Worm (Caenorhabditis elegans) whole organism, L3 larva: ENCODE data around the gene pmp-3.

ENCODE experiments used
- R02D3.7 ChIP-seq: fragments of 150-350 bp; optimal IDR thresholded peaks from 2 replicates; lab custom pipeline; 2014; ENCODE audit warnings: missing biosample characterization, missing genetic modification characterization
- ZK546.5 ChIP-seq: sonication (generic microtip); optimal IDR thresholded peaks from 2 replicates; lab custom pipeline; 2017; ENCODE audit warnings: missing biosample characterization, missing genetic modification characterization
- aly-2 ChIP-seq: fragments of 150-350 bp; optimal IDR thresholded peaks from 2 replicates; lab custom pipeline; 2014; ENCODE audit warnings: missing biosample characterization, missing genetic modification characterization
- ceh-9 ChIP-seq: sonication (generic microtip); optimal IDR thresholded peaks from 2 replicates; lab custom pipeline; 2018; ENCODE audit warnings: missing biosample characterization, missing genetic modification characterization
- daf-12 ChIP-seq: fragments of 150-350 bp; optimal IDR thresholded peaks from 2 replicates; lab custom pipeline; 2014; ENCODE audit warnings: missing biosample characterization, missing genetic modification reagents, missing genetic modification characterization
- egl-5 ChIP-seq: fragments of 150-350 bp; optimal IDR thresholded peaks from 2 replicates; lab custom pipeline; 2017; ENCODE audit warnings: missing biosample characterization, missing genetic modification reagents, missing genetic modification characterization, inconsistent platforms
- elt-1 ChIP-seq: fragments of 150-350 bp; optimal IDR thresholded peaks from 2 replicates; lab custom pipeline; 2014; ENCODE audit warnings: missing biosample characterization, missing genetic modification characterization
- elt-2 ChIP-seq: sonication (generic microtip); optimal IDR thresholded peaks from 2 replicates; lab custom pipeline; 2016; ENCODE audit warnings: missing genetic modification reagents, mild to moderate bottlenecking, missing genetic modification characterization, missing compliant biosample characterization
- eor-1 ChIP-seq, 2 experiments: fragments of 150-350 bp; optimal IDR thresholded peaks; 2 replicates each; lab custom pipeline; 2014 to 2018; ENCODE audit warnings: missing biosample characterization in 2 of 2, missing genetic modification characterization in 2 of 2
- fkh-10 ChIP-seq: sonication (generic microtip); optimal IDR thresholded peaks from 2 replicates; lab custom pipeline; 2017; ENCODE audit warnings: missing biosample characterization, missing genetic modification reagents, missing genetic modification characterization
- fos-1 ChIP-seq: fragments of 150-350 bp; optimal IDR thresholded peaks from 2 replicates; lab custom pipeline; 2014; ENCODE audit warnings: missing biosample characterization, missing genetic modification characterization
- jun-1 ChIP-seq: fragments of 150-350 bp; optimal IDR thresholded peaks from 2 replicates; lab custom pipeline; 2014; ENCODE audit warnings: missing biosample characterization, missing genetic modification reagents, missing genetic modification characterization
- lin-39 ChIP-seq: fragments of 150-350 bp; optimal IDR thresholded peaks from 2 replicates; lab custom pipeline; 2018; ENCODE audit warnings: missing biosample characterization, missing genetic modification reagents, missing genetic modification characterization
- nhr-11 ChIP-seq: fragments of 150-350 bp; optimal IDR thresholded peaks from 2 replicates; lab custom pipeline; 2014; ENCODE audit warnings: missing biosample characterization, missing genetic modification characterization
- nhr-23 ChIP-seq: fragments of 150-350 bp; optimal IDR thresholded peaks from 2 replicates; lab custom pipeline; 2014; ENCODE audit warnings: missing biosample characterization, missing genetic modification reagents, missing genetic modification characterization
- nhr-237 ChIP-seq: fragments of 150-350 bp; optimal IDR thresholded peaks from 2 replicates; lab custom pipeline; 2014; ENCODE audit warnings: missing biosample characterization, missing genetic modification characterization
- nhr-25 ChIP-seq: sonication (generic microtip); optimal IDR thresholded peaks from 2 replicates; lab custom pipeline; 2017; ENCODE audit warnings: missing biosample characterization, missing genetic modification characterization
- nhr-43 ChIP-seq: sonication (generic microtip); optimal IDR thresholded peaks from 2 replicates; lab custom pipeline; 2016; ENCODE audit warnings: mild to moderate bottlenecking, missing genetic modification characterization, missing compliant biosample characterization; ENCODE audit not compliant: poor library complexity, severe bottlenecking
- pha-4 ChIP-seq: fragments of 150-350 bp; optimal IDR thresholded peaks from 2 replicates; lab custom pipeline; 2014; ENCODE audit warnings: missing biosample characterization, missing genetic modification reagents, missing genetic modification characterization
- pqm-1 ChIP-seq: fragments of 150-350 bp; optimal IDR thresholded peaks from 2 replicates; lab custom pipeline; 2017; ENCODE audit warnings: missing biosample characterization, missing genetic modification characterization, inconsistent platforms
- tbx-2 ChIP-seq: sonication (generic microtip); optimal IDR thresholded peaks from 2 replicates; lab custom pipeline; 2016; ENCODE audit warnings: mild to moderate bottlenecking, missing genetic modification characterization, missing compliant biosample characterization
- unc-39 ChIP-seq: sonication (generic microtip); optimal IDR thresholded peaks from 4 replicates; lab custom pipeline; 2017; ENCODE audit warnings: missing biosample characterization, missing genetic modification characterization
- zag-1 ChIP-seq: fragments of 150-350 bp; optimal IDR thresholded peaks from 2 replicates; lab custom pipeline; 2014; ENCODE audit warnings: missing biosample characterization, missing genetic modification characterization

Gene pmp-3

DNA sequence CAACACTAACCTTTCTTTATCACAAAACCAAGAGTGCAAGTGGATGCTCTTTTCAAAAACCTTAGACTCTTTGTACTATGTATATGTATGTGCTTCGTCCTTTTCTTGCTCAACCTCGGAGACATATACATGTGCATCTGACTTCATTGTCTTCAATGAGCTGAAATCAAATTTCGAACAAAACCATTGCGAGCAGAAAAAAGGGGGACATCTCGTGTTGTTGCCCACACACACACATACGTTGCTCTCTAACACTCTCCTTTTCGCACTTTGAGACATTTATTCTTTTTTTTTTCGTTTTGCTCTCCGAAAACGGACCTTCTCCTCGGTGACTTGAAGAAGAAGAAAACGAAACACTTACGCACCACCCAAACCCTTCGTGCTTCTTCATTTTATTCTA lies 26.2 kb upstream of the pmp-3 start:
- TF ChIP-seq nhr-43 (tag; lab: Kevin White, UChicago), result no peak
- no peak for TF ChIP-seq lin-39 (tag; lab: Kevin White, UChicago)
- peak; percentile 26 for TF ChIP-seq fkh-10 (GFP tag; lab: Kevin White, UChicago)

DNA sequence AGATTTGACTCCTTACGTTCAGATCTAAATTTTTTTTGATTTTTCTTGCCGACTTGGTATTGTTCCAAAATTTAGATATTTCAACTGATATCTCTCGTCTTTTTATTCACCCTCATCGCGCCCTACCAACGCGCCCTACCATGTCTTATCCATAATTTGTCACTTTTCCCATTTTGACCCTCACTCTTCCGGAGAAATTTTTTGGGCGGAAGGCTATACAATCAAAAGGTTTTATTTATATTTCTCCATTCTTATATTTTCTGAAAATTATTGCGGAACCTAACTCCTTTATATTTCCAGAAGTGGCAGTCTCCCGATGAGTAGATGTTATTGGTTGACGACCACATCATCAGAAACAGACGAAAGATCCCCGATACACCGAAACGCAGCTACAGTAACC lies 25.7 kb upstream of the pmp-3 start, which contains the start of gene hot-1:
Gene hot-1 (plus strand): TSS at position 301 of the 400 bp plus-strand sequence.
- TF ChIP-seq R02D3.7 (tag; lab: Kevin White, UChicago), result no peak
- TF ChIP-seq elt-1 (tag; lab: Kevin White, UChicago), result no peak
- no peak for TF ChIP-seq tbx-2 (tag; lab: Kevin White, UChicago)
- TF ChIP-seq, all 47 proteins: peak for 0

DNA sequence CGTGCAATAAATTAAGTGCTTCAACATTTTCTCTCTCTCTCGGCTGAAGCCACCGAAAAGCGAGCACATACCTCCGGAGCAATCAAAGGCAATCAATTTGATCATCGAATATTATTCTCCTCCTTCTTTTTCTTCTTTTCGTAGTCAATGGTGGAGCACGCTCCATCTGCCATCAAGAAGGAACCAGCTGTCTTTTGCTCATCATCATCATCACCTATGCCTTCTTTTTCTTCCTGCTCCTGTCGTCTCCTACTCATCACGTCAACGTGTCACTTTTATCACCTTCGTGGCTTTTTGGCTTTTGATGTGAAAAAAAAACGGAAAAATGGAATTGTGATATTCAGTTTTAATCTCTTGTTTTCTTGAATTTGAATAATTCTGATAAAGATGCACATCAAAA lies 20.9 kb upstream of the pmp-3 start:
- no peak for TF ChIP-seq tbx-2 (tag; lab: Kevin White, UChicago)
- TF ChIP-seq egl-5 (tag; lab: Kevin White, UChicago), result peak; percentile 52
- TF ChIP-seq fos-1 (tag; lab: Kevin White, UChicago), result no peak
- no peak for TF ChIP-seq aly-2

DNA sequence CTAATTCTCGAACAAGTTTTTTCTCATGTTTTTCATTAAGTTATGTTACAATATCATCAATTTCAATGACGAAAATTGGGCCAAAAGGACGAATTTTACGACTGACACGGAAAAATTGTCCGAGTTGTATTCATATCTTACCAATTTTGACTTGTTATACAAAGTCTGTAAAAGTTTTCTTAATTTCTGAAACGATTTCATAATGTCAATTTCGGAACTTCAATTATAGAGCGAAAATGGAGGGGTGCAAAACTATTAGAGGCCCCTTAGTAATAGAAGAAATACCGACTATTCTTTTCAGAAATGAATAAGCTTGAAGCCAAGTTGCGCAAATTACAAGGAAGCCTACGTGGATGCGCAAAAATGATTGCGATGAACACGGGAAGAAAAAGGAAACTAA lies 15.0 kb upstream of the pmp-3 start, which contains the start of gene F43D2.3:
Gene F43D2.3 (plus strand): TSS at position 301 of the 400 bp plus-strand sequence.
- TF ChIP-seq unc-39, result no peak
- TF ChIP-seq tbx-2 (tag; lab: Kevin White, UChicago), result no peak
- TF ChIP-seq nhr-11 (tag; lab: Kevin White, UChicago), result no peak
- TF ChIP-seq ceh-9 (tag; lab: Kevin White, UChicago), result no peak
- TF ChIP-seq R02D3.7 (tag; lab: Kevin White, UChicago), result no peak

DNA sequence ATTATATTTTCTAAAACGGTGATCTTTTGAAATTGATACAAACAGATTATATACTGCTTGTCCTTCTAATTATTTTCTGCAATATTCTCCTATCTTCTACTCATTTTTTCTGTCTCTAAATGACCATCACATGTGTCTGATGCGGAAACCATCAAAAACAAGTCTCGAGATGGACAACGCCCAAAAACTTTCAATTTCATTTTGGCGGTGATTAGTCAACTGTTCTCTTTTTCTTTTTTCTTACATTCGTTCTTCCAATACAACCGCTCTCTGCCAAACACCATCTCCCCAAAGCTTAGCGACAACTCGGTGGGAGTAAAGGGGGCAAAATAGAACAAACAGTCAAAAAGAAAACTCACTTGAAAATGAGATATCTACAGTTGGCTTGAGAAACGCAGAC lies 13.2 kb upstream of the pmp-3 start:
- TF ChIP-seq nhr-23 (tag; lab: Kevin White, UChicago), result peak; percentile 14
- no peak for TF ChIP-seq elt-1 (tag; lab: Kevin White, UChicago)

DNA sequence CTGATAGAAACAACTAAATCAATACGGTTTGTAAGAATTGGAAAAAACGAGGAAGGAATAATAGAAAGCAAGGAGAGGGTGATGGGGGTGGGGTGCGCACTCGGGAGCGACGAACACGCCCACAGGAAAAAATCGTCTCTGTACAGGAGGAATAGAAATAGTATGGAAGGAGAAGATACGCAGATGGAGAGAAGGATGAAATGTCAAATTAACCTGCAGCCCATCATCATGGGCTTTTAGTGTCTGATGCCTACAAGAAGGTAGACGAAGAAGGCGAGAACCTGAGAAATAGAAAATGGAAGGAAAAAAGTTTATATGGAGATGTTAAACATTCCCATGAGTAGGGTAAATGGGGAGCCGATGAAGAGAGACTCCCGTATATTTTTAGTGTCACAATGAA lies 11.4 kb upstream of the pmp-3 start, which contains the start of gene F43D2.6:
Gene F43D2.6 (minus strand): TSS at position 62 of the 400 bp plus-strand sequence.
- no peak for TF ChIP-seq pha-4 (tag; lab: Kevin White, UChicago)

DNA sequence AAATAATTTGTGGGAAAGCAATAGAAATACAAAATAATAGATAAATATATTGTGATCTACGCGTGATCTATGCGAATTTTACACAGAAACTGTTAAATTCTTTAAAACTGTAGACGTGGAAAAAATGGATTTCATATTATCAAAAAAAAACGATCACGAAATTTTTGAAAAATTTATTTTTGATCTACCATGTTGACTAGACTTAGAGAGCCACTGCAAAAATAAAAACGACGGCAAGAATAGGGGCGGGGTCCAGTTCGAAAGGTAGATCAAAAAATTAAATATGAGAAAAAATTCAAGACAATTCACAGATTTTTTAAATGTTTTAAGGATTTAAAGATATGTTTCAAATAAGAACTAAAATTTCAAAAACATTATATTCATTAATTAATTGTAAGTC lies 8.5 kb upstream of the pmp-3 start:
- no peak for TF ChIP-seq unc-39
- TF ChIP-seq ceh-9 (tag; lab: Kevin White, UChicago), result no peak
- TF ChIP-seq fos-1 (tag; lab: Kevin White, UChicago), result no peak
- no peak for TF ChIP-seq nhr-11 (tag; lab: Kevin White, UChicago)
- no peak for TF ChIP-seq ZK546.5
- no peak for TF ChIP-seq aly-2

DNA sequence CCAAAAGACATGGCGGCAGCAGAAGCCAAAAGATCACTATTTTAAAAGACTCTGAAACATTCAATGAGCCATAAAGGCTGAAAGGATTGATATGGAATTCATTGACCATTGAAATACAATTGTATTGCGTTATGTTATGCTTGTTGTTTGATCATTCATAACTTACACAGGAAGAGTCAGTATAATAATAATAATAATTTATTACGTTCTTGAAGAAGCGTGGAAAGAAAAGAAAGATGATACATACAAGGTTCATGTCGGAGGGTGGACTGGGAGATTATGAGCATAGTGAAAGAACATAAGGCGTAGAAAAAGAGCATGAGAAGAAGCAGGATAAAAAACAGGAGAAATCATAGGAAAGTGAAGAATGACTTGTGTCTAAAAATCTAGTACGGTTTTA lies 6.5 kb upstream of the pmp-3 start, which contains the start of gene F43D2.7:
Gene F43D2.7 (minus strand): TSS at position 101 of the 400 bp plus-strand sequence.
- TF ChIP-seq nhr-25 (tag; lab: Kevin White, UChicago), result no peak
- TF ChIP-seq daf-12, result no peak
- no peak for TF ChIP-seq zag-1 (tag; lab: Kevin White, UChicago)
- TF ChIP-seq nhr-237, result no peak

DNA sequence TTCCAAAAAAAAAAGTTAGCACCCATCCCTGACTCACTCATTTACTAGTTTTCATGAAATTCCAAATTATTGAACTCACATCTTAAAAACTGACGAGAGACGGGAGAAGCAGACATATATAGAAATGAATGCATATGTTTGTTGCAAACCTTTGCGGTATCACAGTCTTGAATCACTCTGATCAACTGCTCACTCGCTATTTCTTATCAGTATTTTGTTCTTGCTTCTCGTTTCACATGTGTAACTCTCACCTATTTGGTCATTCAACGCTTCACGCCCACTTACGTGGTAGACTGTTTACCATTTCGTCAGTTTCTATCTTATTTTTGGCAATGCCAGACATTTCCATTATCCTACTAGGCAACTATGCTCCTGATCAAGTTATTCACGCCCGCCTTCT lies 5.8 kb upstream of the pmp-3 start, which contains the start of gene C54G10.1:
Gene C54G10.1 (plus strand): TSS at position 333 of the 400 bp plus-strand sequence.
- peak; percentile 72 for TF ChIP-seq pqm-1 (tag; lab: Kevin White, UChicago)
- no peak for TF ChIP-seq eor-1 (tag; optimal IDR thresholded peaks at IDR 0.05; lab: Kevin White, UChicago)
- peak; percentile 15 for TF ChIP-seq jun-1 (tag; lab: Kevin White, UChicago)
- peak; percentile 22 for TF ChIP-seq pha-4 (tag; lab: Kevin White, UChicago)
- no peak for TF ChIP-seq fos-1 (tag; lab: Kevin White, UChicago)
- peak; percentile 83 for TF ChIP-seq elt-2 (tag; lab: Kevin White, UChicago)
